ENCODE assay signal across 5 fruit fly cellular contexts in genomic region chr3L:10362548-10363157, dm6.
TF ChIP-seq lines count a peak whose summit lies in the region.

No protein-coding gene starts in this region.

- no peak for TF ChIP-seq CTCF in whole organism, embryonic (GFP tag; optimal IDR thresholded peaks at IDR 0.05; lab: Kevin White, UChicago)

TF ChIP-seq in whole organism, adult, 20 proteins besides CTCF, POLR2A, EP300 and RAD21:
- TF ChIP-seq CG1620 (GFP tag; optimal IDR thresholded peaks at IDR 0.05; lab: Kevin White, UChicago) (no peak), CG12768 (GFP tag; optimal IDR thresholded peaks at IDR 0.05; lab: Kevin White, UChicago) (no peak), toe (GFP tag; optimal IDR thresholded peaks at IDR 0.05; lab: Kevin White, UChicago) (peak; percentile 12), CG5204 (GFP tag; optimal IDR thresholded peaks at IDR 0.05; lab: Kevin White, UChicago) (no peak), Clk (GFP tag; optimal IDR thresholded peaks at IDR 0.05; lab: Kevin White, UChicago) (peak; percentile 26), cic (GFP tag; optimal IDR thresholded peaks at IDR 0.05; lab: Kevin White, UChicago) (no peak), CG7045 (GFP tag; optimal IDR thresholded peaks at IDR 0.05; lab: Kevin White, UChicago) (peak; percentile 58), CG11617 (GFP tag; optimal IDR thresholded peaks at IDR 0.05; lab: Kevin White, UChicago) (no peak), ovo (GFP tag; optimal IDR thresholded peaks at IDR 0.05; lab: Kevin White, UChicago) (no peak), pad (GFP tag; optimal IDR thresholded peaks at IDR 0.05; lab: Kevin White, UChicago) (no peak)

TF ChIP-seq in whole organism, embryonic, 481 proteins besides CTCF, POLR2A, EP300 and RAD21 (continues in another document):
- peak; percentile 50; the same call in 1 of the 2 replicates for TF ChIP-seq NFAT (GFP tag; IDR thresholded peaks at IDR 0.05; lab: Robert Waterston, UW)
- no peak for TF ChIP-seq Abd-B (GFP tag; optimal IDR thresholded peaks at IDR 0.05; lab: Kevin White, UChicago)
- TF ChIP-seq CG8089 (GFP tag; optimal IDR thresholded peaks at IDR 0.05; lab: Kevin White, UChicago), result no peak
- TF ChIP-seq hkb (optimal IDR thresholded peaks at IDR 0.05; lab: Kevin White, UChicago), result no peak
- TF ChIP-seq hkb (GFP tag; IDR thresholded peaks at IDR 0.05; lab: Robert Waterston, UW), result peak; percentile 24; the same call in 1 of the 2 replicates
- peak; percentile 79 for TF ChIP-seq CG32532 (GFP tag; IDR thresholded peaks at IDR 0.05; lab: Robert Waterston, UW)
- TF ChIP-seq pfk (GFP tag; optimal IDR thresholded peaks at IDR 0.05; lab: Kevin White, UChicago), result no peak
- TF ChIP-seq CG34224 (GFP tag; IDR thresholded peaks at IDR 0.05; lab: Robert Waterston, UW; ENCODE audit: partially characterized antibody), result no peak
- peak; percentile 15 for TF ChIP-seq CG6654 (GFP tag; optimal IDR thresholded peaks at IDR 0.05; lab: Kevin White, UChicago)
- TF ChIP-seq mirr (GFP tag; optimal IDR thresholded peaks at IDR 0.05; lab: Kevin White, UChicago), result peak; percentile 85
- no peak for TF ChIP-seq ara (GFP tag; IDR thresholded peaks at IDR 0.05; lab: Robert Waterston, UW)
- peak; percentile 17 for TF ChIP-seq Atf-2 (GFP tag; optimal IDR thresholded peaks at IDR 0.05; lab: Kevin White, UChicago)
- TF ChIP-seq prd (optimal IDR thresholded peaks at IDR 0.05; lab: Kevin White, UChicago), result no peak
- TF ChIP-seq prd (GFP tag; IDR thresholded peaks at IDR 0.05; lab: Robert Waterston, UW), result no peak
- TF ChIP-seq CG13775 (GFP tag; optimal IDR thresholded peaks at IDR 0.05; lab: Kevin White, UChicago), result no peak
- peak; percentile 32 for TF ChIP-seq tap (tag; optimal IDR thresholded peaks at IDR 0.05; lab: Kevin White, UChicago)
- no peak for TF ChIP-seq CG30020 (tag; optimal IDR thresholded peaks at IDR 0.05; lab: Kevin White, UChicago)
- peak; percentile 32 for TF ChIP-seq CG6813 (GFP tag; optimal IDR thresholded peaks at IDR 0.05; lab: Kevin White, UChicago)
- peak; percentile 5 for TF ChIP-seq HLH54F (GFP tag; optimal IDR thresholded peaks at IDR 0.05; lab: Kevin White, UChicago)
- peak; percentile 39 for TF ChIP-seq CG7839 (tag; optimal IDR thresholded peaks at IDR 0.05; lab: Kevin White, UChicago)
- TF ChIP-seq unpg (GFP tag; optimal IDR thresholded peaks at IDR 0.05; lab: Kevin White, UChicago), result peak; percentile 6

TF ChIP-seq in whole organism, prepupa, 60 proteins besides CTCF, POLR2A, EP300 and RAD21:
- TF ChIP-seq CG6163 (GFP tag; IDR thresholded peaks at IDR 0.05; lab: Robert Waterston, UW) (peak; percentile 38; the same call in 2 of the 3 replicates), Eip78C (GFP tag; lab: Kevin White, UChicago) (peak; percentile 71), eg (GFP tag; IDR thresholded peaks at IDR 0.05; lab: Robert Waterston, UW) (peak; percentile 52; the same call in 1 of the 3 replicates), Ets96B (tag; optimal IDR thresholded peaks at IDR 0.05; lab: Kevin White, UChicago) (peak; percentile 33), CG10669 (GFP tag; optimal IDR thresholded peaks at IDR 0.05; lab: Kevin White, UChicago) (peak; percentile 40), CG3032 (tag; optimal IDR thresholded peaks at IDR 0.05; lab: Kevin White, UChicago) (peak; percentile 14), pdm3 (GFP tag; optimal IDR thresholded peaks at IDR 0.05; lab: Kevin White, UChicago) (no peak), CG8119 (GFP tag; IDR thresholded peaks at IDR 0.05; lab: Robert Waterston, UW) (0 out of 3 replicates have a peak, but pooled peaks have one; percentile 28), CG9139 (GFP tag; optimal IDR thresholded peaks at IDR 0.05; lab: Kevin White, UChicago) (peak; percentile 0), cyc (GFP tag; optimal IDR thresholded peaks at IDR 0.05; lab: Kevin White, UChicago) (no peak), CG6792 (GFP tag; optimal IDR thresholded peaks at IDR 0.05; lab: Kevin White, UChicago) (no peak), Hr4 (GFP tag; optimal IDR thresholded peaks at IDR 0.05; lab: Kevin White, UChicago) (peak; percentile 5), svp (GFP tag; lab: Kevin White, UChicago) (peak; percentile 28), fd59A (GFP tag; optimal IDR thresholded peaks at IDR 0.05; lab: Kevin White, UChicago) (no peak), Lpt (GFP tag; optimal IDR thresholded peaks at IDR 0.05; lab: Kevin White, UChicago) (no peak), CG10631 (GFP tag; optimal IDR thresholded peaks at IDR 0.05; lab: Kevin White, UChicago) (peak; percentile 29), vri (GFP tag; optimal IDR thresholded peaks at IDR 0.05; lab: Kevin White, UChicago) (no peak), dac (GFP tag; optimal IDR thresholded peaks at IDR 0.05; lab: Kevin White, UChicago) (no peak), fkh (GFP tag; optimal IDR thresholded peaks at IDR 0.05; lab: Kevin White, UChicago) (peak; percentile 95), CG11902 (GFP tag; optimal IDR thresholded peaks at IDR 0.05; lab: Kevin White, UChicago) (no peak)

TF ChIP-seq in whole organism, pupa, 21 proteins besides CTCF, POLR2A, EP300 and RAD21:
- TF ChIP-seq rn (GFP tag; IDR thresholded peaks at IDR 0.05; lab: Robert Waterston, UW) (no peak), CG10348 (GFP tag; IDR thresholded peaks at IDR 0.05; lab: Robert Waterston, UW) (no peak), EcR (GFP tag; optimal IDR thresholded peaks at IDR 0.05; lab: Kevin White, UChicago) (no peak), CG14655 (GFP tag; optimal IDR thresholded peaks at IDR 0.05; lab: Kevin White, UChicago) (peak; percentile 46), CG15710 (tag; optimal IDR thresholded peaks at IDR 0.05; lab: Kevin White, UChicago) (peak; percentile 26), Snoo (tag; optimal IDR thresholded peaks at IDR 0.05; lab: Kevin White, UChicago) (no peak), CG34367 (tag; optimal IDR thresholded peaks at IDR 0.05; lab: Kevin White, UChicago) (no peak), CG9948 (tag; optimal IDR thresholded peaks at IDR 0.05; lab: Kevin White, UChicago) (no peak), Ets98B (GFP tag; IDR thresholded peaks at IDR 0.05; lab: Robert Waterston, UW) (peak; percentile 35; the same call in 1 of the 2 replicates), D1 (tag; optimal IDR thresholded peaks at IDR 0.05; lab: Kevin White, UChicago) (no peak), CG13204 (GFP tag; optimal IDR thresholded peaks at IDR 0.05; lab: Kevin White, UChicago) (no peak), CG12605 (GFP tag; IDR thresholded peaks at IDR 0.05; lab: Robert Waterston, UW) (no peak), fd96Ca (GFP tag; IDR thresholded peaks at IDR 0.05; lab: Robert Waterston, UW) (peak; percentile 82), Pif1A (GFP tag; optimal IDR thresholded peaks at IDR 0.05; lab: Kevin White, UChicago) (no peak), CG4496 (GFP tag; IDR thresholded peaks at IDR 0.05; lab: Robert Waterston, UW) (no peak), CG17806 (tag; optimal IDR thresholded peaks at IDR 0.05; lab: Kevin White, UChicago) (peak; percentile 37), CG32121 (GFP tag; IDR thresholded peaks at IDR 0.05; lab: Robert Waterston, UW) (peak; percentile 74), CG8301 (tag; optimal IDR thresholded peaks at IDR 0.05; lab: Kevin White, UChicago) (no peak), CG8159 (tag; optimal IDR thresholded peaks at IDR 0.05; lab: Kevin White, UChicago) (peak; percentile 47), gl (tag; optimal IDR thresholded peaks at IDR 0.05; lab: Kevin White, UChicago) (no peak), Pif1B (GFP tag; optimal IDR thresholded peaks at IDR 0.05; lab: Kevin White, UChicago) (no peak)

TF ChIP-seq in whole organism, wandering third instar larva, 38 proteins besides CTCF, POLR2A, EP300 and RAD21 (continues in another document):
- TF ChIP-seq jim (GFP tag; optimal IDR thresholded peaks at IDR 0.05; lab: Kevin White, UChicago), result no peak
- TF ChIP-seq N (GFP tag; optimal IDR thresholded peaks at IDR 0.05; lab: Kevin White, UChicago), result no peak
- no peak for TF ChIP-seq dsf (GFP tag; optimal IDR thresholded peaks at IDR 0.05; lab: Kevin White, UChicago; ENCODE audit: borderline replicate concordance)
- TF ChIP-seq CG32264 (GFP tag; optimal IDR thresholded peaks at IDR 0.05; lab: Kevin White, UChicago), result no peak
- TF ChIP-seq Hnf4 (GFP tag; optimal IDR thresholded peaks at IDR 0.05; lab: Kevin White, UChicago), result peak; percentile 11
- TF ChIP-seq rgr (GFP tag; optimal IDR thresholded peaks at IDR 0.05; lab: Kevin White, UChicago), result peak; percentile 9
- no peak for TF ChIP-seq CG9705 (GFP tag; optimal IDR thresholded peaks at IDR 0.05; lab: Kevin White, UChicago)
- peak; percentile 26 for TF ChIP-seq psq (GFP tag; optimal IDR thresholded peaks at IDR 0.05; lab: Kevin White, UChicago)
- TF ChIP-seq dl (GFP tag; optimal IDR thresholded peaks at IDR 0.05; lab: Kevin White, UChicago; ENCODE audit: insufficient read depth in 1 of 2, partially characterized antibody in 2 of 2), result no peak
- peak in 1 of 2 experiments; percentile 64 for TF ChIP-seq foxo (GFP tag; optimal IDR thresholded peaks at IDR 0.05; lab: Kevin White, UChicago)
- TF ChIP-seq Rel (GFP tag; optimal IDR thresholded peaks at IDR 0.05; lab: Kevin White, UChicago), result no peak
- no peak for TF ChIP-seq Rel (tag; optimal IDR thresholded peaks at IDR 0.05; lab: Kevin White, UChicago)
- peak; percentile 4 for TF ChIP-seq Dfd (GFP tag; optimal IDR thresholded peaks at IDR 0.05; lab: Kevin White, UChicago)
- TF ChIP-seq h (GFP tag; optimal IDR thresholded peaks at IDR 0.05; lab: Kevin White, UChicago), result peak; percentile 78
- TF ChIP-seq HLH106 (tag; optimal IDR thresholded peaks at IDR 0.05; lab: Kevin White, UChicago), result peak; percentile 10
- TF ChIP-seq pan (optimal IDR thresholded peaks at IDR 0.05; lab: Kevin White, UChicago), result no peak
- TF ChIP-seq Sp1 (GFP tag; optimal IDR thresholded peaks at IDR 0.05; lab: Kevin White, UChicago), result no peak
- TF ChIP-seq OdsH (GFP tag; optimal IDR thresholded peaks at IDR 0.05; lab: Kevin White, UChicago), result peak; percentile 20
- peak; percentile 30 for TF ChIP-seq woc (GFP tag; optimal IDR thresholded peaks at IDR 0.05; lab: Kevin White, UChicago)
- no peak for TF ChIP-seq Vsx2 (GFP tag; optimal IDR thresholded peaks at IDR 0.05; lab: Kevin White, UChicago; ENCODE audit: partially characterized antibody)
- TF ChIP-seq GATAd (GFP tag; optimal IDR thresholded peaks at IDR 0.05; lab: Kevin White, UChicago), result no peak
- TF ChIP-seq Mio (GFP tag; optimal IDR thresholded peaks at IDR 0.05; lab: Kevin White, UChicago), result no peak
- TF ChIP-seq dmrt93B (GFP tag; optimal IDR thresholded peaks at IDR 0.05; lab: Kevin White, UChicago), result no peak
- TF ChIP-seq sv (GFP tag; optimal IDR thresholded peaks at IDR 0.05; lab: Kevin White, UChicago), result no peak
- TF ChIP-seq br (GFP tag; optimal IDR thresholded peaks at IDR 0.05; lab: Kevin White, UChicago), result no peak
- TF ChIP-seq tai (GFP tag; optimal IDR thresholded peaks at IDR 0.05; lab: Kevin White, UChicago), result no peak
- no peak for TF ChIP-seq lola (GFP tag; optimal IDR thresholded peaks at IDR 0.05; lab: Kevin White, UChicago)
- no peak for TF ChIP-seq Dif (GFP tag; optimal IDR thresholded peaks at IDR 0.05; lab: Kevin White, UChicago; ENCODE audit: partially characterized antibody)
- no peak for TF ChIP-seq Abd-B (GFP tag; optimal IDR thresholded peaks at IDR 0.05; lab: Kevin White, UChicago)
- TF ChIP-seq brk (GFP tag; optimal IDR thresholded peaks at IDR 0.05; lab: Kevin White, UChicago), result no peak
